Fruit fly (Drosophila melanogaster): ENCODE measurements around the gene Hr39.

DNA sequence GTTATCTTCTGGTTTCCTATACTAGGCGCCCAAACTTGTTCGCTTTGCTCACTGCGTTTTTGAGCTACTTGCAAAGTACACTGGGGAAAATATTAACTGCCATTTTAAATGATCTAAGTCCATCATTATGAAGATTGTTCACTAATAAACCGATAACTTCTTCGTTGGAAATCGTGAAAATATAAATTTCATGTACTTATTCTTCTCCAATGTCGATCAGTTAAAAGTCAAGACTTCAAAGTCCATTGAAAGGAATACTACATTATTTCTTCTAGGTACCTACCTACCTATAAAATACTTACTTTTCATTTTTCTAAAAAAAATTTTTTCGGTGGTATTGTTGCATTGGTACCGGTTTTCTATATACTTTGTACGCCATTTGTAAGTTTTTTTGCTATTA, 9.6 kb downstream of the Hr39 start:
- no peak for TF ChIP-seq EcR (GFP tag; optimal IDR thresholded peaks at IDR 0.05)
- TF ChIP-seq pan (optimal IDR thresholded peaks at IDR 0.05) = no peak
- no peak for TF ChIP-seq psq (optimal IDR thresholded peaks at IDR 0.05)
- TF ChIP-seq CG8478 (optimal IDR thresholded peaks at IDR 0.05) = no peak
- no peak for TF ChIP-seq Dll (optimal IDR thresholded peaks at IDR 0.05)
- TF ChIP-seq usp (GFP tag; optimal IDR thresholded peaks at IDR 0.05) = no peak

Measured in whole organism.